Fruit fly (Drosophila melanogaster) whole organism, pupa: Measurements from ENCODE around the gene indra.

Experiments used
- CG10348 ChIP-seq: fragments of 200-800 bp; sonication (Bioruptor generic); IDR thresholded peaks from 2 replicates; pipeline ENCODE4 v1.3.6; 2022; ENCODE audit warnings: missing biosample characterization, missing genetic modification characterization
- CG12605 ChIP-seq: fragments of 200-800 bp; sonication (Bioruptor generic); IDR thresholded peaks from 2 replicates; pipeline ENCODE4 v1.3.6; 2022; ENCODE audit warnings: missing biosample characterization, missing genetic modification characterization
- CG13204 ChIP-seq: fragments of 200-800 bp; sonication (Bioruptor generic); optimal IDR thresholded peaks from 2 replicates; lab custom pipeline; 2018; ENCODE audit warnings: missing biosample characterization, mild to moderate bottlenecking, missing genetic modification characterization, moderate library complexity
- CG14655 ChIP-seq: fragments of 200-800 bp; sonication (Bioruptor generic); optimal IDR thresholded peaks from 3 replicates; lab custom pipeline; 2017; ENCODE audit warnings: mild to moderate bottlenecking, missing biosample characterization, missing genetic modification reagents, missing genetic modification characterization
- CG15710 ChIP-seq: fragments of 200-800 bp; sonication (Bioruptor generic); optimal IDR thresholded peaks from 2 replicates; lab custom pipeline; 2018; ENCODE audit warnings: missing biosample characterization, mild to moderate bottlenecking, missing genetic modification characterization, moderate library complexity
- CG17806 ChIP-seq: fragments of 200-800 bp; sonication (Bioruptor generic); optimal IDR thresholded peaks from 2 replicates; lab custom pipeline; 2018; ENCODE audit warnings: missing biosample characterization, mild to moderate bottlenecking, missing genetic modification characterization, moderate library complexity
- CG32121 ChIP-seq: fragments of 200-800 bp; sonication (Bioruptor generic); IDR thresholded peaks from 2 replicates; pipeline ENCODE4 v1.3.6; 2022; ENCODE audit warnings: missing biosample characterization, missing genetic modification characterization
- CG34367 ChIP-seq: fragments of 200-800 bp; sonication (Bioruptor generic); optimal IDR thresholded peaks from 2 replicates; lab custom pipeline; 2018; ENCODE audit warnings: missing biosample characterization, mild to moderate bottlenecking, missing genetic modification characterization
- CG4496 ChIP-seq: fragments of 200-800 bp; sonication (Bioruptor generic); IDR thresholded peaks from 3 replicates; pipeline ENCODE4 v1.3.6; 2022; ENCODE audit warnings: missing biosample characterization, missing genetic modification characterization
- CG8159 ChIP-seq: fragments of 200-800 bp; sonication (Bioruptor generic); optimal IDR thresholded peaks from 3 replicates; lab custom pipeline; 2018; ENCODE audit warnings: missing biosample characterization, mild to moderate bottlenecking, missing genetic modification characterization, moderate library complexity
- CG8301 ChIP-seq: fragments of 200-800 bp; sonication (Bioruptor generic); optimal IDR thresholded peaks from 2 replicates; lab custom pipeline; 2018; ENCODE audit warnings: missing biosample characterization, mild to moderate bottlenecking, missing genetic modification characterization
- CG9948 ChIP-seq: fragments of 200-800 bp; sonication (Bioruptor generic); optimal IDR thresholded peaks from 2 replicates; lab custom pipeline; 2018; ENCODE audit warnings: missing biosample characterization, mild to moderate bottlenecking, missing genetic modification characterization, moderate library complexity
- D1 ChIP-seq: fragments of 200-800 bp; sonication (Bioruptor generic); optimal IDR thresholded peaks from 2 replicates; lab custom pipeline; 2018; ENCODE audit warnings: missing biosample characterization, mild to moderate bottlenecking, missing genetic modification characterization, moderate library complexity
- EcR ChIP-seq: fragments of 200-800 bp; sonication (Bioruptor generic); optimal IDR thresholded peaks from 3 replicates; lab custom pipeline; 2019; ENCODE audit warnings: missing biosample characterization, missing genetic modification characterization, mild to moderate bottlenecking, moderate library complexity, missing genetic modification reagents
- Ets98B ChIP-seq: fragments of 200-800 bp; sonication (Bioruptor generic); IDR thresholded peaks from 2 replicates; pipeline ENCODE4 v1.3.6; 2022; ENCODE audit warnings: missing biosample characterization, missing genetic modification characterization
- Pif1A ChIP-seq: fragments of 200-800 bp; sonication (Bioruptor generic); optimal IDR thresholded peaks from 3 replicates; lab custom pipeline; 2016; ENCODE audit warnings: missing biosample characterization, missing genetic modification characterization
- Pif1B ChIP-seq: fragments of 200-800 bp; sonication (Bioruptor generic); optimal IDR thresholded peaks from 3 replicates; lab custom pipeline; 2016; ENCODE audit warnings: missing biosample characterization, missing genetic modification characterization
- Snoo ChIP-seq: fragments of 200-800 bp; sonication (Bioruptor generic); optimal IDR thresholded peaks from 3 replicates; lab custom pipeline; 2017; ENCODE audit warnings: missing biosample characterization, mild to moderate bottlenecking, missing genetic modification characterization, inconsistent platforms
- fd96Ca ChIP-seq: fragments of 200-800 bp; sonication (Bioruptor generic); IDR thresholded peaks from 3 replicates; pipeline ENCODE4 v1.3.6; 2022; ENCODE audit warnings: missing biosample characterization, missing genetic modification characterization
- gl ChIP-seq: fragments of 200-800 bp; sonication (Bioruptor generic); optimal IDR thresholded peaks from 2 replicates; lab custom pipeline; 2018; ENCODE audit warnings: missing biosample characterization, mild to moderate bottlenecking, missing genetic modification characterization
- rn ChIP-seq: fragments of 200-800 bp; sonication (Bioruptor generic); IDR thresholded peaks from 2 replicates; pipeline ENCODE4 v1.3.6; 2022; ENCODE audit warnings: missing biosample characterization, missing genetic modification characterization

indra gene

dm6 chr3L:1374438-1375133 is 32.4 kb upstream of the indra start:
- peak; percentile 86 for TF ChIP-seq CG32121
- TF ChIP-seq Snoo: peak; percentile 45
- peak; percentile 55 for TF ChIP-seq Pif1A
- TF ChIP-seq Pif1B (GFP tag; lab: Kevin White, UChicago): no peak
- TF ChIP-seq rn (GFP tag; lab: Robert Waterston, UW): 0 out of 2 replicates have a peak, but pooled peaks have one; percentile 44
- TF ChIP-seq CG8159 (tag; lab: Kevin White, UChicago): peak; percentile 34
- peak; percentile 85 for TF ChIP-seq CG4496 (GFP tag; lab: Robert Waterston, UW)
- no peak for TF ChIP-seq D1
- no peak for TF ChIP-seq EcR
- TF ChIP-seq fd96Ca (GFP tag; lab: Robert Waterston, UW): peak; percentile 77
- TF ChIP-seq CG34367 (tag; lab: Kevin White, UChicago): peak; percentile 47
- no peak for TF ChIP-seq CG17806 (tag; lab: Kevin White, UChicago)
- no peak for TF ChIP-seq CG13204 (GFP tag; lab: Kevin White, UChicago)
- peak; percentile 54; the same call in 1 of the 2 replicates for TF ChIP-seq CG10348 (GFP tag; lab: Robert Waterston, UW)
- peak; percentile 49 for TF ChIP-seq CG15710 (tag; lab: Kevin White, UChicago)
- TF ChIP-seq CG12605 (GFP tag; lab: Robert Waterston, UW): peak; percentile 16; the same call in 1 of the 2 replicates
- TF ChIP-seq CG9948 (tag; lab: Kevin White, UChicago): peak; percentile 35
- TF ChIP-seq CG14655 (GFP tag; lab: Kevin White, UChicago): peak; percentile 34
- TF ChIP-seq CG8301: peak; percentile 44
- TF ChIP-seq gl: no peak
- TF ChIP-seq Ets98B (GFP tag; lab: Robert Waterston, UW): peak; percentile 65

- TF ChIP-seq CG10348 (GFP tag; lab: Robert Waterston, UW): no peak
- peak; percentile 36 for TF ChIP-seq Pif1A
- TF ChIP-seq rn (GFP tag; lab: Robert Waterston, UW): no peak
- 0 out of 3 replicates have a peak, but pooled peaks have one; percentile 28 for TF ChIP-seq CG4496 (GFP tag; lab: Robert Waterston, UW)
- peak; percentile 9 for TF ChIP-seq CG8301
- TF ChIP-seq CG32121: peak; percentile 83
- TF ChIP-seq CG17806 (tag; lab: Kevin White, UChicago): peak; percentile 14
- TF ChIP-seq fd96Ca (GFP tag; lab: Robert Waterston, UW): peak; percentile 72; the same call in 2 of the 3 replicates
- no peak for TF ChIP-seq CG9948 (tag; lab: Kevin White, UChicago)
- TF ChIP-seq CG15710 (tag; lab: Kevin White, UChicago): peak; percentile 20
- TF ChIP-seq CG8159 (tag; lab: Kevin White, UChicago): peak; percentile 25
- TF ChIP-seq D1: no peak
- TF ChIP-seq Ets98B (GFP tag; lab: Robert Waterston, UW): peak; percentile 69
- TF ChIP-seq CG12605 (GFP tag; lab: Robert Waterston, UW): peak; percentile 46; the same call in 1 of the 2 replicates
- TF ChIP-seq CG14655 (GFP tag; lab: Kevin White, UChicago): peak; percentile 6
Measured at dm6 chr3L:1370939-1371338, 28.7 kb upstream of the indra start.

DNA sequence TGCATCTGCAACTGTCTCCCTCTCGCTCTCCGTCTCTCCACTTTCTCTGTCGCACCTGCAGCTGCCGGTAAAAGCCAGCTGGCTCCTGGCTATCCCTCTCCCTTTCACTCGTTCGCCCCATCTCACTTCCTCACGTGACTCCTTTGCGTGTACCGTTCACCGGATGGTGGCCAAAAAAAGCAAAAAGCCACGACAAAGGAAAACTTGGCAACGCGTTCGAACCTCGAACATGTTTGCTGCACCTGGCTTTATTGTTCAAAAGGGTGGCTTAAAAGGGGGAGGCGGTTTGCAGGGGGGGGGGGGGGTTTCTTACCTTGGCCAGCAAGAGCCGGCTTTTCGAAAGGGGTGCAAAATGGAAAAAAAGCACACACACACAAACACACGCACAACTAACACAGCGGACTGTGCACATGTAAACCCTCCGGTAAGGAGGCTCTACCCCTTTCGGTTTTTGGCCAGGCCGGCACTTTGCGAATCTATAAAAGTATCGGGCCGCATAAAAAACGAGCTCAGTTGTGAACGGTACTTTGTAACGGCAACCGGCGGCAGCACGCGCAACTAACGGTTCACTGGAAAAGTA is 28.0 kb upstream of the indra start, which contains the start of gene ru:
Gene ru (plus strand): TSS at position 530 of the 580 bp plus-strand sequence.
- TF ChIP-seq CG13204 (GFP tag; lab: Kevin White, UChicago): peak; percentile 34
- peak; percentile 24; the same call in 1 of the 3 replicates for TF ChIP-seq CG4496 (GFP tag; lab: Robert Waterston, UW)
- no peak for TF ChIP-seq CG8159 (tag; lab: Kevin White, UChicago)

DNA sequence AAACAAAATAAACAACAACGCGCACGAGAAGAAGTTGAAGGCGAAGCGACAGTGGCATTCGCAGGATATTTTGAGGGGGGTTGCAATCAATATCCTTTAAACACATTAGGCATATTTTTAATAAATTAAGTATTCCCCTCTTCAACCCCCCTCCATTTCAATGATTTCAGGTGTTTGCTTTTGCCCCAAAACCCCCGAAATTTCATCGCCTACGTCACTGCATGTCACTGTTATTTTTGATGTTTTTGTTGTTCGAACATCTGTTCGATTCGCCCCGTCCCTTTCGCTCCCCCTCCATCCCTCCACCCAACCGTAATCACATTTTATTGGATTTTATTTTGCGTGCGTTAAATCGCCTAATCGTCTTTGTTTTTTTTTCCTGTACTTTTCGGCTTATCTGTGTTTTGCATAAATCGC is 26.0 kb upstream of the indra start:
- TF ChIP-seq Snoo (peak; percentile 85), CG13204 (GFP tag; lab: Kevin White, UChicago) (no peak), CG8159 (tag; lab: Kevin White, UChicago) (peak; percentile 38), gl (peak; percentile 34), Ets98B (GFP tag; lab: Robert Waterston, UW) (peak; percentile 45), Pif1A (peak; percentile 73), CG10348 (GFP tag; lab: Robert Waterston, UW) (0 out of 2 replicates have a peak, but pooled peaks have one; percentile 35), D1 (no peak), CG15710 (tag; lab: Kevin White, UChicago) (peak; percentile 53), EcR (no peak), CG12605 (GFP tag; lab: Robert Waterston, UW) (no peak), CG9948 (tag; lab: Kevin White, UChicago) (peak; percentile 42), rn (GFP tag; lab: Robert Waterston, UW) (peak; percentile 53; the same call in 1 of the 2 replicates), CG32121 (peak; percentile 25; the same call in 1 of the 2 replicates), Pif1B (GFP tag; lab: Kevin White, UChicago) (peak; percentile 35), CG4496 (GFP tag; lab: Robert Waterston, UW) (peak; percentile 69), fd96Ca (GFP tag; lab: Robert Waterston, UW) (peak; percentile 79), CG14655 (GFP tag; lab: Kevin White, UChicago) (no peak), CG34367 (tag; lab: Kevin White, UChicago) (no peak), CG8301 (peak; percentile 11), CG17806 (tag; lab: Kevin White, UChicago) (peak; percentile 20)
